Worm (Caenorhabditis elegans): ENCODE data around the gene F26G1.9.

Gene F26G1.9

DNA sequence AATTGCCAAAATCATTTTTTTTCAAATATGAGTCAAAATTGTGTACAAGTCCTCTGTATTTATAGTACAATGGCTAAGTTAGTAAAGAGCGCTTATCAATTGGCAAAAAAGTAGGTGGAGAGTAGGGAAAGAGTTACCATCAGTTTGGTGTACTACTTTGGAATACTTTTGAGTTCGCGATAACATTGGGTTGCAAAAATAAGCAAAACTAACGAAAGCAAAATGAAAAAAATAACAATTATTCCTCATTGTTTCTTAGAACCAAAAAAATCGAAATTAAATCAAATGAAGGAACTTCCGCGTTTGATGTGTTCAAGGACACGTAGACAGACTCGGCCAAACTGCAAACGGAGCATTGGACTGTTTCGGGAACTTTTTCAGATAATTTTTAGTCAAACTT lies 17.0 kb downstream of the F26G1.9 start, which contains the start of gene C27D9.2:
TSS of gene C27D9.2 (minus strand) at position 101 of the 400 bp plus-strand sequence.
- TF ChIP-seq lsy-27 (tag; optimal IDR thresholded peaks at IDR 0.05; ENCODE audit: borderline replicate concordance, insufficient read depth) (no peak), ceh-91 (GFP tag; IDR thresholded peaks at IDR 0.05) (no peak), repo-1 (tag; optimal IDR thresholded peaks at IDR 0.05) (no peak), let-607 (tag; optimal IDR thresholded peaks at IDR 0.05) (no peak), athp-1 (tag; optimal IDR thresholded peaks at IDR 0.05) (no peak), D2030.7 (GFP tag; IDR thresholded peaks at IDR 0.05) (no peak), cebp-2 (GFP tag; IDR thresholded peaks at IDR 0.05) (no peak), ZK185.1 (tag; optimal IDR thresholded peaks at IDR 0.05; ENCODE audit: poor library complexity, severe bottlenecking) (no peak)

DNA sequence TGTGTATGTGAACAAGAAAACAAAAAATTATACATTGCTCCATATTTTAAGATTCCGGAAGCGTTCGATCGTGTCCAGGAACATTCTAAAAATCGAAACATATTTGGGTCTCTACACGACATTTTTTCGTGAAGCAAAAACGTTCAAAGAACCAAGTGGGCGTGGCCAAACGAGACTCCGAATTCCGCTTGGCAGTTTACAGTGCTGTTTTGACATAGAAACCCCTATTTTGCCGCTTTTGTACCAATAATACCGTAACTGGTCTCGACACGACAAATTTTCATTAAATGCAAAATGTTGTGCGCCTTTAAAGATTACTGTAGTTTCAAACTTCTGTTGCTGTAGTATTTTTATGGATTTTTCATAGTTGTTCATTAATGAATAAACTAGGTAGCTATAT lies 18.1 kb downstream of the F26G1.9 start:
- TF ChIP-seq lsl-1 (GFP tag; optimal IDR thresholded peaks at IDR 0.05) (peak; percentile 6), ceh-79 (tag; optimal IDR thresholded peaks at IDR 0.05) (no peak), unc-130 (GFP tag; optimal IDR thresholded peaks at IDR 0.05) (no peak), F49E8.2 (tag; optimal IDR thresholded peaks at IDR 0.05; ENCODE audit: insufficient read depth) (no peak), attf-3 (GFP tag; conservative IDR thresholded peaks at IDR 0.05) (peak; percentile 74), tbx-9 (tag; optimal IDR thresholded peaks at IDR 0.05; ENCODE audit: borderline replicate concordance) (no peak), ceh-91 (GFP tag; IDR thresholded peaks at IDR 0.05) (no peak), akir-1 (GFP tag; optimal IDR thresholded peaks at IDR 0.05) (no peak)

ce11 chrII:4753133-4753532 lies 20.7 kb downstream of the F26G1.9 start, which contains the start of gene C27D9.1:
TSS of gene C27D9.1 (plus strand) at chrII:4753413.
- TF ChIP-seq ztf-28 (GFP tag; IDR thresholded peaks at IDR 0.05) (no peak), lsl-1 (GFP tag; optimal IDR thresholded peaks at IDR 0.05) (peak; percentile 2), madf-6 (GFP tag; IDR thresholded peaks at IDR 0.05) (peak; percentile 74), hlh-12 (tag; optimal IDR thresholded peaks at IDR 0.05) (no peak), efl-1 (GFP tag; optimal IDR thresholded peaks at IDR 0.05) (peak; percentile 54), B0336.3 (GFP tag; IDR thresholded peaks at IDR 0.05) (no peak), xnd-1 (tag; optimal IDR thresholded peaks at IDR 0.05) (peak; percentile 33), lin-54 (GFP tag; optimal IDR thresholded peaks at IDR 0.05) (no peak)

ce11 chrII:4752257-4752728 lies 21.5 kb downstream of the F26G1.9 start, which contains the start of gene F41C3.1:
TSS of gene F41C3.1 (plus strand) at chrII:4752307.
- TF ChIP-seq efl-1 (GFP tag; optimal IDR thresholded peaks at IDR 0.05) (no peak), nhr-27 (tag; optimal IDR thresholded peaks at IDR 0.05) (no peak), mxl-1 (tag; optimal IDR thresholded peaks at IDR 0.05) (no peak), cebp-2 (GFP tag; IDR thresholded peaks at IDR 0.05) (no peak), dpl-1 (GFP tag; optimal IDR thresholded peaks at IDR 0.05) (no peak), ceh-91 (GFP tag; IDR thresholded peaks at IDR 0.05) (no peak), B0336.3 (GFP tag; IDR thresholded peaks at IDR 0.05) (no peak)

DNA sequence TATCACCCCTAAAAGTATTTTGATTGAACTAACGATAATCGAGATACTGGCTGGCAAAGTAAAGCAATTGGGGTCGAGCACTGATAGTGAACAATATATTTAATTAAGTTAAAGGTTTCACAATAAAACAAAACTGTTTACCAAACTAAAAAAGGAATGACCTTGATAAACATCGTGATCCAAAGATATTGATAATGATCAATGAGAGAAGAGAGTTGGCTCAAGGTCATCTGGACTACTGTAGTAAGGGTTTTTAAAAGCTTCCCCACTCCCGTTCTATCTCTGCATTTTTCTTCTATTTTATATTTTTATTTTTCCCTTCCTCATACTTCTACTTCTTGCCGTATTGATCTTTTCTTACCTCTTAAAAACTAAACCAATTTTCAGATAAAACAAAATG lies 24.2 kb downstream of the F26G1.9 start, which contains the start of gene F41C3.2:
TSS of gene F41C3.2 (plus strand) at position 388 of the 400 bp plus-strand sequence.
- no peak for TF ChIP-seq lin-26 (GFP tag; IDR thresholded peaks at IDR 0.05)
- no peak for TF ChIP-seq ztf-6 (GFP tag; IDR thresholded peaks at IDR 0.05)
- no peak for TF ChIP-seq B0261.1 (tag; optimal IDR thresholded peaks at IDR 0.05)
- TF ChIP-seq rpc-1 (optimal IDR thresholded peaks at IDR 0.05), result no peak
- TF ChIP-seq rpc-1 (tag; optimal IDR thresholded peaks at IDR 0.05), result no peak
- TF ChIP-seq B0336.3 (GFP tag; IDR thresholded peaks at IDR 0.05), result no peak
- no peak for TF ChIP-seq somi-1 (GFP tag; optimal IDR thresholded peaks at IDR 0.05)
- no peak for TF ChIP-seq ceh-91 (GFP tag; IDR thresholded peaks at IDR 0.05)
- TF ChIP-seq B0035.1 (tag; optimal IDR thresholded peaks at IDR 0.05), result no peak
- no peak for TF ChIP-seq xnd-1 (tag; optimal IDR thresholded peaks at IDR 0.05)
- TF ChIP-seq madf-6 (GFP tag; IDR thresholded peaks at IDR 0.05), result no peak
- no peak for TF ChIP-seq gei-17 (GFP tag; optimal IDR thresholded peaks at IDR 0.05)
- no peak for TF ChIP-seq F37B4.10 (GFP tag; IDR thresholded peaks at IDR 0.05)
- TF ChIP-seq hrde-1 (tag; optimal IDR thresholded peaks at IDR 0.05; ENCODE audit: borderline replicate concordance), result no peak
- no peak for TF ChIP-seq ceh-58 (GFP tag; IDR thresholded peaks at IDR 0.05)
- no peak for TF ChIP-seq unc-62 (GFP tag; optimal IDR thresholded peaks at IDR 0.05)
- TF ChIP-seq F57C9.4 (tag; optimal IDR thresholded peaks at IDR 0.05), result no peak
- no peak for TF ChIP-seq nfya-2 (GFP tag; IDR thresholded peaks at IDR 0.05)
- TF ChIP-seq K11D2.4 (GFP tag; IDR thresholded peaks at IDR 0.05), result no peak

Measured in whole organism, young adult.